Worm (Caenorhabditis elegans): ENCODE results near the gene Y64G10A.1.

- TF ChIP-seq mls-2 (tag; optimal IDR thresholded peaks at IDR 0.05): no peak
- no peak for TF ChIP-seq snpc-4 (tag; optimal IDR thresholded peaks at IDR 0.05)
- no peak for TF ChIP-seq unc-120 (tag; optimal IDR thresholded peaks at IDR 0.05; ENCODE audit: poor library complexity, severe bottlenecking)
- no peak for TF ChIP-seq unc-62 (GFP tag; optimal IDR thresholded peaks at IDR 0.05)
These were observed 14.0 kb downstream of the Y64G10A.1 start for ce11 chrIV:14224912-14225311.
